Fruit fly (Drosophila melanogaster): ENCODE data around the gene CG10616.
A peak's percentile ranks its signal among the peaks of the same experiment; 100 is the strongest.

Gene CG10616

dm6 chr3L:12517443-12518209 lies 46.1 kb downstream of the CG10616 start:
- TF ChIP-seq EcR (GFP tag; optimal IDR thresholded peaks at IDR 0.05) (peak; percentile 91), Pif1A (GFP tag; optimal IDR thresholded peaks at IDR 0.05) (no peak)

dm6 chr3L:12519315-12519714 lies 47.8 kb downstream of the CG10616 start:
- no peak for TF ChIP-seq CG17806 (tag; optimal IDR thresholded peaks at IDR 0.05)
- no peak for TF ChIP-seq rn (GFP tag; IDR thresholded peaks at IDR 0.05)
- TF ChIP-seq EcR (GFP tag; optimal IDR thresholded peaks at IDR 0.05), result no peak
- TF ChIP-seq CG9948 (tag; optimal IDR thresholded peaks at IDR 0.05), result no peak

DNA sequence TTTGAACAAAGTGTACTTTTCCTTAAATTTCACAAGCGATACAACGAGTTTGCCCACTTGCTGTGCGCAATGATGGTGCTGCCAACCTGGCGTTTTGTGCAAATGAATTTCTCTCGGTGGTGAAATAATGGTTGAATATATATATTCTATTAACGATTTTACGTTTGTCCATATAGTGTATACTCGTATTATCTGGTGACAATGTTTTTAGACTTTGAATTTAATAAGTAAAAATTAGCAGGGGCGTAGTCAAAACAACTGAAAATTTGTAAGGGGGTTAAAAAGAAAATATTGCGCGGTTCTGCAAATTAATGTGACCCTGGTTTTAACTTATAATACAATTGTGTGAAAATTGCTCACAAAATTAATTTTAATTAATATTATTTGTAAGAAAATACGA lies 52.4 kb downstream of the CG10616 start, which contains the start of the genes ver and Gcn5:
Gene ver (plus strand): TSS at position 47 of the 400 bp plus-strand sequence.
Gene Gcn5 (minus strand): TSS at position 74 of the 400 bp plus-strand sequence.
- TF ChIP-seq Snoo (tag; optimal IDR thresholded peaks at IDR 0.05) (peak; percentile 93), CG10348 (GFP tag; IDR thresholded peaks at IDR 0.05) (peak; percentile 90), EcR (GFP tag; optimal IDR thresholded peaks at IDR 0.05) (peak; percentile 17), Pif1A (GFP tag; optimal IDR thresholded peaks at IDR 0.05) (peak; percentile 96), gl (tag; optimal IDR thresholded peaks at IDR 0.05) (peak; percentile 83), CG4496 (GFP tag; IDR thresholded peaks at IDR 0.05) (peak; percentile 99), CG17806 (tag; optimal IDR thresholded peaks at IDR 0.05) (peak; percentile 94), Ets98B (GFP tag; IDR thresholded peaks at IDR 0.05) (peak; percentile 98), CG8301 (tag; optimal IDR thresholded peaks at IDR 0.05) (peak; percentile 95), CG15710 (tag; optimal IDR thresholded peaks at IDR 0.05) (peak; percentile 95), D1 (tag; optimal IDR thresholded peaks at IDR 0.05) (no peak), CG32121 (GFP tag; IDR thresholded peaks at IDR 0.05) (peak; percentile 98), rn (GFP tag; IDR thresholded peaks at IDR 0.05) (peak; percentile 95), CG14655 (GFP tag; optimal IDR thresholded peaks at IDR 0.05) (peak; percentile 97), CG13204 (GFP tag; optimal IDR thresholded peaks at IDR 0.05) (no peak), CG8159 (tag; optimal IDR thresholded peaks at IDR 0.05) (peak; percentile 92), Pif1B (GFP tag; optimal IDR thresholded peaks at IDR 0.05) (peak; percentile 97), CG12605 (GFP tag; IDR thresholded peaks at IDR 0.05) (peak; percentile 96), fd96Ca (GFP tag; IDR thresholded peaks at IDR 0.05) (peak; percentile 96), CG9948 (tag; optimal IDR thresholded peaks at IDR 0.05) (peak; percentile 93), CG34367 (tag; optimal IDR thresholded peaks at IDR 0.05) (peak; percentile 91)
